Fruit fly (Drosophila melanogaster) ovary, adult (tissue): Measurements from ENCODE around the gene mRpL30.

ENCODE experiments used
- CG17801 ChIP-seq: fragments of 200-800 bp; optimal IDR thresholded peaks from 2 replicates; lab custom pipeline; 2019; ENCODE audit warnings: missing biosample characterization, mild to moderate bottlenecking, missing genetic modification characterization, moderate library complexity; ENCODE audit not compliant: partially characterized antibody

Gene mRpL30

DNA sequence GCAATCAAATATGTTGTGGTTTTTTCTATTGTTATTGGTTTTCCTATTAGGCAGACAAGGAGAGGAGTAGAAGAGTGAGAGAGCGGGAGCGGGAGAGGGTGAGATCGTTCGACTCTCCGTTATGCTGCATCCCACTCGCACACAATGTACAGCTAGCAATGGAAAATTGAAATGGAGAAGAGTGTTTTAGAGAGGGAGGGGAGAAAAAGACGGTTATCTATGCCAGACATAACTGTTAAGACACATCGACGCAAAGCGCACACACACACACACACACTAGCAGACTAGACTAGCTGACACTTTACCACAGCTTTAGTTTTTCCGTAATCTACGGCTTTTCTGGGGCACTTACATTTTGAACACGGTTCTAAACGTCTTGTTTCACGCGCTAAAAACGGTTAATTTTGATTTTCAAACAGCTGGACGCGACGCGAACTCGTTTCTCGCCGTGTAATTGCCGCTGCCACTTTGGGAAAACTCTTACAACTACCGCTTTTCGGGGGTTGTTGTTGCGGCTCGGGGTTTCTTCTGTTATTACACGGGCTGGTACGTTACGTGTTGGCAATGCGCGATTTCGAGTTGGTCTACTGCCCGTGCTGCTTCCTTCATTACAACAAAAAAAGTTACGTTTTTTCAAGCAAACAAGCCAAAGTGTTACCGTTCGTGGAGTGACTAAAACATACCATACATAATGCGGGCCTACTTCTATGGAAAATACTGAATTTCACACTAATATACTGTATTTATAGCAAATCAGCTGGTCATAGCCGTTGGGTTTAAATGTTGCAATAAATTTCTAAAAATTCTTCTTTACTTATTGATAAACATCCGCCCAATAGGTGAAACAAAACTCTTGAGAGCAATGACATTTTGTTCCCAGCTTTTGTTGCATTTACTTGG is 31.5 kb downstream of the mRpL30 start, which contains the start of gene fzr:
TSS of gene fzr (minus strand) at position 625 of the 900 bp plus-strand sequence.
- TF ChIP-seq CG17801 (GFP tag; lab: Kevin White, UChicago): no peak

DNA sequence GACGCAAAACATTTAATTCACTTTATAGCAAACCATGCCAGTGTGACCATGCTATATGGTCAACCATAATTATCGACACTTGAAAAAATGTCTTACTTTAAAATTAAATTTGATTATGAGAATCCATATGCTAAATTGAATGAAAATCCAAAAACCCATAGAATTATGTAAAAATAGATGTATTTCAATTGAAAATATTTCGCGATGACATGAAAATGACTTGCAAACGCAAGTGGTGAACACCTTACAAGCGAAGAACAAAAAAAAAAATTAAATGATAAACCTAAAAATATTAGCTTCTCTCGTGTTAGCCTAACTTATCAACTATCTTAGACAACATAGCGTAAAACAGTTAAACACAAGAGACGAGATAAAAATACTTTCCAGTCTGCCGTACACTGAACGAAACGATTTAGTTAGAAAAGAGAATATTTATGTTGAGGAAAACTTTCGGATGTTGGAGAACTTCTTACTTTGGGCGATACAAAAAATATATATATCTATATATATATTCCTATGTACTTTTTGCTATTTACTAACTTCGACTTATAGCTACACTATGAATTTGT is 32.2 kb downstream of the mRpL30 start:
- peak; percentile 57 for TF ChIP-seq CG17801 (GFP tag; lab: Kevin White, UChicago)

DNA sequence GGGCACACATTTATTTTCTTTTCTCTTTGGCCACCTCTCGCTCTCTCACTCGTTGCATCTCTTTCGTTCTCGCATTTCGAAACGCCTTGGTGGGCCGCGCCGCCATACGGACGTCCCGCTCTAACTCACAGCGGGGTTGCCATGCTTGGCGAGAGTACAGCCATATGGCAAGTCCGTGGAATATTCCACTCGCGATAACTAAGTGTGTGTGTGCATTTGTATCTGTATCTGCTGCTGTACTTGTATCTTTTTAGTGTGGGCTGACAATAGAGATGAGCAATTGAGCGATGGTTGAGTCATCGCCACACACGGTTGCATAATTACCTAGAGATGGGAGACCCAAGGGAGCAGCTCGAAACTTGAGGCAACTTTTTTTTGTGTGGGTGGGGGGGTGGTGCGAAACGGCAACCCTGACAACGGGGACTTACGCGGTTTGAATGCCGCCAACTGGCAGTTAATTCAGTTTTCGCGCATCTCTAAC is 36.8 kb downstream of the mRpL30 start:
- TF ChIP-seq CG17801 (GFP tag; lab: Kevin White, UChicago): peak; percentile 86

DNA sequence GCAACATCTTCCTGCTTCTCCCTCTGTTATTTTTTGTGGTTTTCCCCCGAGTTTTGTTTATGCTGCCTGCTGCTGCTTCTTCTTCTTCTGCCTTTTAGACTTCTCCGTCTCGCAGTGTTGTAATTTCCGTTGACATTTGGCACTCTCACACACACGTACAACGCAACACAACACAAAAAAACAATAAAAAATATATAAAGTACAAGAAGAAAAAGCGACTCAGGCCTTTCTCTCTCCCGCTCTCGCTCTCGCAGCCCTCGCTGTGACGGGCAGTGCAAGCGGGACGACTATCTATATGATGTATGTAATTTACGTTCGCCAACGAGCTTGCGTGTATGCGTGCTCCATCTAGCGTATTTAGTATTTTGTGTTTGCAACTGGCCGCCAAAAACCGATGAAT is 38.5 kb downstream of the mRpL30 start:
- peak; percentile 94 for TF ChIP-seq CG17801 (GFP tag; lab: Kevin White, UChicago)

DNA sequence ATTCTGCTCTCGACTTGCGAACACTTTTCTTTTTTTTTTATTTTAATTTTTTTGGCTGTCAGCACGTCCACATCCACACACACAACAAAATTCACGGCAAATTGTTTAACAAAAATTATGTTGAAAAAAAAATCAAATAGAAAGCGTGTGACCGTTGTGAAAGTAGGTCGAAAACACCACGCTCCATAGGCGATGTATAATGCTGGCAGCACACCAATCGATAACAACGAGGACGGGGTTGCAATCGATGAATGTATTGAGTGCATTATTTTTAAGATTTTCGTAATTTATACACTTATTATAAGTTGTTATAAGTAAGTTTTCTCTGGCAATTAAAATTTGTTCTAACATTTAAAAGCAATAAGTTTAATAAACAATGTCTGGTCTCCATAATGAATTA is 39.1 kb downstream of the mRpL30 start, which contains the start of gene Pp2C1:
TSS of gene Pp2C1 (minus strand) at position 181 of the 400 bp plus-strand sequence.
- TF ChIP-seq CG17801 (GFP tag; lab: Kevin White, UChicago): no peak

DNA sequence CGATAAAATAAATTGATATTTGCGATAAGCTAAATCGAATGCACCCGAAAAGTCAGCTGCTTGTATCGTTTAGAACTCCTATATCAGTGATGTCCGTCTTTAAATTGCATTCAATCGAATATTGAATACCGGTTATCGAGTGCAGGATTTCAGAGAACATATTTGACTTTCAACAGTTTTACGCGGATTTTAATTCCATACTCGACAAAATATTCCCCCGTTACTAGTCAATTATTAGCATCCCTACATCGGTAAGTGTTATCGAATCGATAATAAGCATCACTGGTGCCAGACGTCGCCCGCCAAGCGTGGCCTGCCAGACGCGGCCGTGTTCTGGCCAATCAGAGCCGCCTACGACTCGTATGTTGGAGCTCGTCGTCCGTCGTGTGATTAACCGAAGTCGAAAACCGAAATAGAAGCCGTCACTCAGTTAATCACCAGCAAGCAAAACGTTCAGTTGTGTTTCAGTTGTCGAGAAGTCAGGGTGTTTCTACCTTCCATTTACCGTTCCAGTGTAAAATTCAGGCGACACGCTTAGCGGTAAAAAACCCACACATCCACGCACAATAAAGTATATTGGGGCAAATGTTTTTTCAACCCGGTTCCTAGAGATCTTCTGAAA is 40.2 kb downstream of the mRpL30 start, which contains the start of gene ctp:
TSS of gene ctp (plus strand) at position 23 of the 622 bp plus-strand sequence.
- peak; percentile 81 for TF ChIP-seq CG17801 (GFP tag; lab: Kevin White, UChicago)

DNA sequence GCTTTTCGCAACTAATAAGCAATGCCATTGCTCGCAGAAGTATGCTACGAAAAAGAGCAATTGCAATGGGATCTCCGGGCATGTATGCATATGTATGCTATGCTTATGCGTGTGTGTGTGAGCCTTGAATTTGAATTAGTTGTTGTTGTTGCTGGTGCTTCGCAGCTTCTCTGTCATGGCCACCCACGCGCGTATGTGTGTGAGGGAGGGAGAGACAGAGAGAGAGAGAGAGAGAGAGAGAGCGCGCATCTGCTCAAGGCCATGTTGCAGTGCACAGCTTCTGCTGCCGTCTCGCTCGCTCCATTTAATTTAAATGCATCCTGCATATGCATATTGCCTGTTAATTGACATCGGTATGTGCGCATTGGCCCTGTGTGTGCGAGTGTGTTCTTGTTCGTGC is 43.1 kb downstream of the mRpL30 start:
- no peak for TF ChIP-seq CG17801 (GFP tag; lab: Kevin White, UChicago)

DNA sequence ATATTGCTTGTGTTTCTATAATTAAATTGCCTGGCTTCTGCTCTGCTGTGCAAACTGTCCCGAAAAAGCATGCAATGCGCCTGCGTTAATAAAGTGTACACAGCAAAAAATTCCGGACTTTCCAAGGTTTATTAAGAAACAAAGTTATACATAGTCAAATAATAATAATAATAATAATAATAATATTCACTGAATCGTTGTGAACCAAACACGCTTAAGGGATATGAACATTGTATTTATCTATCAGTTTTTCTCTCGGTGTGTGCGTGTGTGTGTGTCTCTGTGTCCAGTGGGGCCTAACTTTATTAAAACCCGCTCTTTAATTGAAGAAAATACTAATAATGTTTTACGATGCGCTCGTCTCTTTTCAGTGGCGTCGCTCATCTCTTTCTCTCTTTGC is 43.6 kb downstream of the mRpL30 start:
- TF ChIP-seq CG17801 (GFP tag; lab: Kevin White, UChicago): no peak

DNA sequence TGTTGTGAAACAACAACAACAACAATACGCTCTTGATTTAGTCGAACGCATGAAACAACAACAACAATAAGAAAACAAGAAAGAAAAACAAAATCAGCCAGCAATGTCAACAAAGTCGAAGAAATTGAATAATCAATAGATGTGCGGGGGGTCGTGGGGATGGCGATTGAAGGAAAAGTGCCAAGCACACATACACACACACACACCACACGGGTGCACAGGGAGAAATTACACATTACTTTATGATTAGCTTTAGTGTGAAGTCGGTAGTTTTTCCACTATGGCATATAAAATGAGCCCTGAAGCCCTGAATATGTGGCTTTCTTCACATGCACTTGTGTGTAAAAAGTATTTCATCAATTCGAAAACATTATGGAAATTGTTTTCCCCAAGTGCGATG is 45.3 kb downstream of the mRpL30 start:
- no peak for TF ChIP-seq CG17801 (GFP tag; lab: Kevin White, UChicago)

DNA sequence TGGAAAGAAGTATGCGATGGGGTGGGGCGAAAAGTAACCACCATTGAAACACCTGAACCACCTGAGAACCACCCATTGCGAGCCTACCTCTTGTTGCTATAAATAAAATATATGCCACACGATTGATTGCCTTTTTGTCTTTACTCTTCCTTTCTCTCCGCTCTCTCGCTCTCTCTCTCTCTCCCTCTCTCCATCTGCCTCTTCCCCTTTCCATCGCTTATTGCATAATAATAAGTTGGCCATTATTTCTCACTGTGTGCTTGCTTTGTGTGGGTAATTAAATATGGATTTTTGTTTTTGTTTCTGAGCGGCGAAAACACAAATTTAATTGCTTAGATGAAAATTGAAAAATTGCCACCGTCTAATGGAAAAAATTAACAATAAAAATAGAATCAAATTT is 46.4 kb downstream of the mRpL30 start:
- no peak for TF ChIP-seq CG17801 (GFP tag; lab: Kevin White, UChicago)
